Worm (Caenorhabditis elegans): Measurements from ENCODE around the gene ncx-5.

- no peak for TF ChIP-seq F37B4.10 (GFP tag; IDR thresholded peaks at IDR 0.05)
- TF ChIP-seq ceh-58 (GFP tag; IDR thresholded peaks at IDR 0.05) = no peak
- TF ChIP-seq let-607 (tag; optimal IDR thresholded peaks at IDR 0.05) = no peak
- no peak for TF ChIP-seq pha-4 (tag; optimal IDR thresholded peaks at IDR 0.05)
Measured at ce11 chrV:10472901-10473774, 16.8 kb downstream of the ncx-5 start.

Measured in whole organism, young adult.